Worm (Caenorhabditis elegans) whole organism, young adult: ENCODE results near the gene C47A4.3.

Source experiments
- B0019.2 ChIP-seq: fragments of 200-800 bp; sonication (Bioruptor generic); conservative IDR thresholded peaks from 2 replicates; pipeline ENCODE4 v1.3.6; 2022; ENCODE audit warnings: missing genetic modification reagents, missing genetic modification characterization, missing compliant biosample characterization
- B0035.1 ChIP-seq: sonication (generic microtip); optimal IDR thresholded peaks from 2 replicates; lab custom pipeline; 2016; ENCODE audit warnings: missing genetic modification characterization, mild to moderate bottlenecking, missing compliant biosample characterization, missing genotype, missing genetic modification reagents
- D2030.7 ChIP-seq: fragments of 200-800 bp; sonication (Bioruptor generic); IDR thresholded peaks from 2 replicates; pipeline ENCODE4 v1.3.6; 2022; ENCODE audit warnings: missing genetic modification reagents, missing genetic modification characterization, missing compliant biosample characterization
- F10E7.11 ChIP-seq: sonication (generic microtip); optimal IDR thresholded peaks from 2 replicates; lab custom pipeline; 2017; ENCODE audit warnings: mild to moderate bottlenecking, missing genetic modification characterization, moderate library complexity, missing compliant biosample characterization
- F23B12.7 ChIP-seq: sonication (generic microtip); optimal IDR thresholded peaks from 2 replicates; lab custom pipeline; 2017; ENCODE audit warnings: missing genetic modification characterization, mild to moderate bottlenecking, missing compliant biosample characterization, antibody characterized with exemption, moderate library complexity; ENCODE audit not compliant: insufficient read depth
- F33H1.4 ChIP-seq: fragments of 200-800 bp; sonication (Bioruptor generic); IDR thresholded peaks from 2 replicates; pipeline ENCODE4 v1.3.6; 2022; ENCODE audit warnings: missing genetic modification reagents, missing genetic modification characterization, missing compliant biosample characterization
- F49E8.2 ChIP-seq: sonication (generic microtip); optimal IDR thresholded peaks from 3 replicates; lab custom pipeline; 2017; ENCODE audit warnings: missing genetic modification characterization, mild to moderate bottlenecking, missing compliant biosample characterization, antibody characterized with exemption, moderate library complexity; ENCODE audit not compliant: insufficient read depth
- Y53F4B.3 ChIP-seq: fragments of 200-800 bp; sonication (Bioruptor generic); IDR thresholded peaks from 2 replicates; pipeline ENCODE4 v1.3.6; 2022; ENCODE audit warnings: missing genetic modification reagents, missing genetic modification characterization, missing compliant biosample characterization
- Y56A3A.18 ChIP-seq: fragments of 200-800 bp; sonication (Bioruptor generic); IDR thresholded peaks from 2 replicates; pipeline ENCODE4 v1.3.6; 2022; ENCODE audit warnings: missing genetic modification reagents, missing genetic modification characterization, missing compliant biosample characterization
- ZK185.1 ChIP-seq: sonication (generic microtip); optimal IDR thresholded peaks from 2 replicates; lab custom pipeline; 2016; ENCODE audit warnings: mild to moderate bottlenecking, missing genetic modification characterization, missing compliant biosample characterization; ENCODE audit not compliant: poor library complexity, severe bottlenecking
- aptf-2 ChIP-seq: fragments of 200-800 bp; sonication (Bioruptor generic); conservative IDR thresholded peaks from 2 replicates; pipeline ENCODE4 v1.3.6; 2022; ENCODE audit warnings: missing genetic modification reagents, missing genetic modification characterization, missing compliant biosample characterization
- attf-3 ChIP-seq: fragments of 200-800 bp; sonication (Bioruptor generic); conservative IDR thresholded peaks from 2 replicates; pipeline ENCODE4 v1.3.6; 2022; ENCODE audit warnings: missing genetic modification reagents, missing genetic modification characterization, missing compliant biosample characterization
- attf-6 ChIP-seq: fragments of 200-800 bp; sonication (Bioruptor generic); IDR thresholded peaks from 2 replicates; pipeline ENCODE4 v1.3.6; 2022; ENCODE audit warnings: missing genetic modification reagents, missing genetic modification characterization, missing compliant biosample characterization
- bed-1 ChIP-seq: fragments of 200-800 bp; sonication (Bioruptor generic); IDR thresholded peaks from 2 replicates; pipeline ENCODE4 v1.3.6; 2022; ENCODE audit warnings: missing genetic modification reagents, missing genetic modification characterization, missing compliant biosample characterization
- cebp-1 ChIP-seq, 2 experiments: fragments of 200-800 bp in 1 of 2; sonication (Bioruptor generic) in 1 of 2; sonication (generic microtip) in 1 of 2; IDR thresholded peaks in 1 of 2; optimal IDR thresholded peaks in 1 of 2; 2 replicates each; pipeline versions ENCODE4 v1.3.6 to Lab custom; 2017 to 2022; ENCODE audit warnings: missing compliant biosample characterization in 2 of 2, missing genetic modification characterization in 2 of 2, mild to moderate bottlenecking in 1 of 2, missing genetic modification reagents in 1 of 2, moderate library complexity in 1 of 2
- cebp-2 ChIP-seq: fragments of 200-800 bp; sonication (Bioruptor generic); IDR thresholded peaks from 2 replicates; pipeline ENCODE4 v1.3.6; 2022; ENCODE audit warnings: missing genetic modification characterization, missing compliant biosample characterization
- ceh-58 ChIP-seq: fragments of 200-800 bp; sonication (Bioruptor generic); IDR thresholded peaks from 2 replicates; pipeline ENCODE4 v1.3.6; 2022; ENCODE audit warnings: missing genetic modification characterization, missing compliant biosample characterization
- ceh-91 ChIP-seq: fragments of 200-800 bp; sonication (Bioruptor generic); IDR thresholded peaks from 2 replicates; pipeline ENCODE4 v1.3.6; 2022; ENCODE audit warnings: missing genetic modification reagents, missing genetic modification characterization, missing compliant biosample characterization
- dox-1 ChIP-seq: fragments of 200-800 bp; sonication (Bioruptor generic); IDR thresholded peaks from 2 replicates; pipeline ENCODE4 v1.3.6; 2022; ENCODE audit warnings: missing genetic modification reagents, missing genetic modification characterization, missing compliant biosample characterization
- dpl-1 ChIP-seq: fragments of 150-350 bp; optimal IDR thresholded peaks from 2 replicates; lab custom pipeline; 2014; ENCODE audit warnings: missing biosample characterization, missing genetic modification reagents, missing genetic modification characterization
- efl-1 ChIP-seq: fragments of 150-350 bp; optimal IDR thresholded peaks from 2 replicates; lab custom pipeline; 2014; ENCODE audit warnings: missing biosample characterization, missing genetic modification reagents, missing genetic modification characterization
- fkh-3 ChIP-seq: sonication (generic microtip); optimal IDR thresholded peaks from 2 replicates; lab custom pipeline; 2016; ENCODE audit warnings: mild to moderate bottlenecking, missing genetic modification characterization, missing compliant biosample characterization
- hmg-1.2 ChIP-seq: fragments of 200-800 bp; sonication (Bioruptor generic); IDR thresholded peaks from 2 replicates; pipeline ENCODE4 v1.3.6; 2022; ENCODE audit warnings: missing genetic modification reagents, missing genetic modification characterization, missing compliant biosample characterization
- hrde-1 ChIP-seq: sonication (generic microtip); optimal IDR thresholded peaks from 2 replicates; lab custom pipeline; 2016; ENCODE audit warnings: missing genetic modification characterization, mild to moderate bottlenecking, missing compliant biosample characterization, moderate library complexity, missing genotype, missing genetic modification reagents, borderline replicate concordance
- lag-1 ChIP-seq: fragments of 200-800 bp; sonication (Bioruptor generic); IDR thresholded peaks from 2 replicates; pipeline ENCODE4 v1.3.6; 2022; ENCODE audit warnings: missing genetic modification reagents, missing genetic modification characterization, missing compliant biosample characterization
- let-607 ChIP-seq, 2 experiments: fragments of 200-800 bp in 1 of 2; sonication (Bioruptor generic) in 1 of 2; sonication (generic microtip) in 1 of 2; optimal IDR thresholded peaks; 2 replicates each; lab custom pipeline; 2016 to 2018; ENCODE audit warnings: mild to moderate bottlenecking in 2 of 2, missing compliant biosample characterization in 2 of 2, missing genetic modification characterization in 2 of 2, moderate library complexity in 2 of 2, missing genotype in 1 of 2
- lin-54 ChIP-seq: fragments of 200-800 bp; sonication (Bioruptor generic); optimal IDR thresholded peaks from 2 replicates; lab custom pipeline; 2018; ENCODE audit warnings: mild to moderate bottlenecking, missing genetic modification characterization, missing compliant biosample characterization
- lsl-1 ChIP-seq: fragments of 200-800 bp; sonication (Bioruptor generic); optimal IDR thresholded peaks from 2 replicates; lab custom pipeline; 2018; ENCODE audit warnings: mild to moderate bottlenecking, missing genetic modification characterization, moderate library complexity, missing compliant biosample characterization
- madf-6 ChIP-seq: fragments of 200-800 bp; sonication (Bioruptor generic); IDR thresholded peaks from 2 replicates; pipeline ENCODE4 v1.3.6; 2022; ENCODE audit warnings: missing genetic modification reagents, missing genetic modification characterization, missing compliant biosample characterization
- mcd-1 ChIP-seq: fragments of 200-800 bp; sonication (Bioruptor generic); IDR thresholded peaks from 2 replicates; pipeline ENCODE4 v1.3.6; 2022; ENCODE audit warnings: missing genetic modification reagents, missing genetic modification characterization, missing compliant biosample characterization
- mes-4 ChIP-seq: sonication (generic microtip); optimal IDR thresholded peaks from 2 replicates; lab custom pipeline; 2016; ENCODE audit warnings: missing genotype, missing genetic modification characterization, missing compliant biosample characterization
- nfyb-1 ChIP-seq: fragments of 200-800 bp; sonication (Bioruptor generic); IDR thresholded peaks from 2 replicates; pipeline ENCODE4 v1.3.6; 2022; ENCODE audit warnings: missing genetic modification reagents, missing genetic modification characterization, missing compliant biosample characterization
- rpc-1 ChIP-seq, 2 experiments: fragments of 150-350 bp in 1 of 2; sonication (generic microtip) in 1 of 2; optimal IDR thresholded peaks; 2 replicates each; lab custom pipeline; 2014 to 2018; ENCODE audit warnings: missing biosample characterization in 1 of 2, missing genetic modification characterization in 1 of 2, missing genetic modification reagents in 1 of 2, missing genotype in 1 of 2
- sea-2 ChIP-seq: fragments of 200-800 bp; sonication (Bioruptor generic); IDR thresholded peaks from 2 replicates; pipeline ENCODE4 v1.3.6; 2022; ENCODE audit warnings: missing genetic modification characterization, missing compliant biosample characterization
- snpc-1.3 ChIP-seq: sonication (generic microtip); optimal IDR thresholded peaks from 2 replicates; lab custom pipeline; 2017; ENCODE audit warnings: missing genetic modification characterization, mild to moderate bottlenecking, missing compliant biosample characterization, antibody characterized with exemption, moderate library complexity, missing genotype, missing genetic modification reagents; ENCODE audit not compliant: insufficient read depth
- snpc-3.4 ChIP-seq: sonication (generic microtip); optimal IDR thresholded peaks from 2 replicates; lab custom pipeline; 2017; ENCODE audit warnings: missing genetic modification characterization, mild to moderate bottlenecking, missing compliant biosample characterization, antibody characterized with exemption, moderate library complexity, missing genotype, missing genetic modification reagents
- snpc-4 ChIP-seq, 5 experiments: fragments of 150-350 bp in 1 of 5; sonication (generic microtip) in 4 of 5; optimal IDR thresholded peaks; 2 replicates each; lab custom pipeline; 2014 to 2018; ENCODE audit warnings: missing genetic modification characterization in 5 of 5, missing biosample characterization in 3 of 5, antibody characterized with exemption in 2 of 5, mild to moderate bottlenecking in 2 of 5, missing compliant biosample characterization in 2 of 5, missing genotype in 2 of 5, moderate library complexity in 2 of 5, missing genetic modification reagents in 1 of 5
- somi-1 ChIP-seq: fragments of 200-800 bp; sonication (Bioruptor generic); optimal IDR thresholded peaks from 2 replicates; lab custom pipeline; 2018; ENCODE audit warnings: mild to moderate bottlenecking, missing genetic modification characterization, missing compliant biosample characterization
- sptf-2 ChIP-seq: fragments of 200-800 bp; sonication (Bioruptor generic); optimal IDR thresholded peaks from 2 replicates; lab custom pipeline; 2018; ENCODE audit warnings: mild to moderate bottlenecking, missing genetic modification characterization, missing compliant biosample characterization
- tbp1 ChIP-seq: fragments of 200-800 bp; sonication (Bioruptor generic); optimal IDR thresholded peaks from 2 replicates; lab custom pipeline; 2018; ENCODE audit warnings: mild to moderate bottlenecking, missing genetic modification characterization, missing compliant biosample characterization
- xnd-1 ChIP-seq: sonication (generic microtip); optimal IDR thresholded peaks from 2 replicates; lab custom pipeline; 2016; ENCODE audit warnings: missing genotype, missing genetic modification reagents, missing genetic modification characterization, missing compliant biosample characterization
- ztf-18 ChIP-seq: sonication (generic microtip); optimal IDR thresholded peaks from 2 replicates; lab custom pipeline; 2016; ENCODE audit warnings: missing genotype, mild to moderate bottlenecking, missing genetic modification characterization, missing compliant biosample characterization
- ztf-28 ChIP-seq: fragments of 200-800 bp; sonication (Bioruptor generic); IDR thresholded peaks from 2 replicates; pipeline ENCODE4 v1.3.6; 2022; ENCODE audit warnings: missing genetic modification reagents, missing genetic modification characterization, missing compliant biosample characterization

The C47A4.3 gene

ce11 chrIV:13742244-13742643 lies at the start of gene C47A4.3:
C47A4.3 (minus strand) TSS chrIV:13742344.
- no peak for TF ChIP-seq somi-1 (GFP tag; lab: Kevin White, UChicago)
- no peak for TF ChIP-seq let-607 (tag; optimal IDR thresholded peaks at IDR 0.05; lab: Kevin White, UChicago)
- TF ChIP-seq aptf-2 (GFP tag; lab: Robert Waterston, UW), result no peak
- no peak for TF ChIP-seq bed-1 (GFP tag; lab: Robert Waterston, UW)
- no peak for TF ChIP-seq B0019.2 (GFP tag; lab: Robert Waterston, UW)
- no peak for TF ChIP-seq ztf-28 (GFP tag; lab: Robert Waterston, UW)
- no peak for TF ChIP-seq F10E7.11
- TF ChIP-seq rpc-1 (optimal IDR thresholded peaks at IDR 0.05; lab: Kevin White, UChicago), result no peak
- TF ChIP-seq rpc-1 (tag; optimal IDR thresholded peaks at IDR 0.05; lab: Kevin White, UChicago), result no peak
- TF ChIP-seq B0035.1 (tag; lab: Kevin White, UChicago), result no peak
- TF ChIP-seq mes-4 (tag; lab: Kevin White, UChicago), result no peak
- TF ChIP-seq lsl-1, result no peak
- TF ChIP-seq fkh-3 (tag; lab: Kevin White, UChicago), result no peak
- TF ChIP-seq Y53F4B.3 (GFP tag; lab: Robert Waterston, UW), result no peak
- no peak for TF ChIP-seq F23B12.7 (tag; lab: Kevin White, UChicago)
- TF ChIP-seq xnd-1, result no peak
- TF ChIP-seq Y56A3A.18 (GFP tag; lab: Robert Waterston, UW), result no peak
- TF ChIP-seq lag-1 (GFP tag; lab: Robert Waterston, UW), result no peak
- no peak for TF ChIP-seq hrde-1 (tag; lab: Kevin White, UChicago)
- TF ChIP-seq, all 124 proteins: peak for 0

ce11 chrIV:13788652-13789051 lies 46.5 kb upstream of the C47A4.3 start, which contains the start of the genes sas-6 and Y45F10D.7:
sas-6 (minus strand) TSS chrIV:13788731.
Y45F10D.7 (plus strand) TSS chrIV:13788907.
- TF ChIP-seq nfyb-1 (GFP tag; lab: Robert Waterston, UW) (no peak), cebp-2 (GFP tag; lab: Robert Waterston, UW) (no peak), attf-6 (GFP tag; lab: Robert Waterston, UW) (peak; percentile 88), ztf-18 (tag; lab: Kevin White, UChicago) (peak; percentile 23), sptf-2 (no peak), snpc-4 (GFP tag; optimal IDR thresholded peaks at IDR 0.05; lab: Kevin White, UChicago) (peak; percentile 73), snpc-4 (tag; optimal IDR thresholded peaks at IDR 0.05; lab: Kevin White, UChicago) (peak in 3 of 4 experiments; percentile 89 to 93 (median 89)), ceh-58 (GFP tag; lab: Robert Waterston, UW) (no peak), fkh-3 (tag; lab: Kevin White, UChicago) (no peak), cebp-1 (GFP tag; IDR thresholded peaks at IDR 0.05; lab: Robert Waterston, UW) (no peak), cebp-1 (tag; optimal IDR thresholded peaks at IDR 0.05; lab: Kevin White, UChicago) (peak; percentile 28), madf-6 (GFP tag; lab: Robert Waterston, UW) (peak; percentile 72), F49E8.2 (tag; lab: Kevin White, UChicago) (peak; percentile 11), hmg-1.2 (GFP tag; lab: Robert Waterston, UW) (peak; percentile 38; the same call in 1 of the 2 replicates), B0019.2 (GFP tag; lab: Robert Waterston, UW) (peak; percentile 33; the same call in 1 of the 2 replicates), efl-1 (GFP tag; lab: Kevin White, UChicago) (peak; percentile 89), lin-54 (GFP tag; lab: Kevin White, UChicago) (peak; percentile 87), dox-1 (GFP tag; lab: Robert Waterston, UW) (peak; percentile 68), D2030.7 (GFP tag; lab: Robert Waterston, UW) (peak; percentile 46; the same call in 1 of the 2 replicates), rpc-1 (optimal IDR thresholded peaks at IDR 0.05; lab: Kevin White, UChicago) (peak; percentile 6), rpc-1 (tag; optimal IDR thresholded peaks at IDR 0.05; lab: Kevin White, UChicago) (no peak), F33H1.4 (peak; percentile 68), F23B12.7 (tag; lab: Kevin White, UChicago) (peak; percentile 71), snpc-1.3 (peak; percentile 79), attf-3 (GFP tag; lab: Robert Waterston, UW) (peak; percentile 70), snpc-3.4 (tag; lab: Kevin White, UChicago) (peak; percentile 24), dpl-1 (GFP tag; lab: Kevin White, UChicago) (peak; percentile 80), mcd-1 (GFP tag; lab: Robert Waterston, UW) (0 out of 2 replicates have a peak, but pooled peaks have one; percentile 30), sea-2 (GFP tag; lab: Robert Waterston, UW) (no peak), ceh-91 (GFP tag; lab: Robert Waterston, UW) (peak; percentile 31; the same call in 1 of the 2 replicates), tbp1 (peak; percentile 62), ZK185.1 (tag; lab: Kevin White, UChicago) (peak; percentile 36)
